Fruit fly (Drosophila melanogaster) whole organism, adult: ENCODE results near the gene Cln7.

Source experiments
- CG11617 ChIP-seq: fragments of 200-800 bp; sonication (Bioruptor generic); optimal IDR thresholded peaks from 2 replicates; lab custom pipeline; 2017; ENCODE audit warnings: mild to moderate bottlenecking, missing biosample characterization, missing genetic modification reagents, missing genetic modification characterization
- CG12768 ChIP-seq: fragments of 200-800 bp; sonication (Bioruptor generic); optimal IDR thresholded peaks from 2 replicates; lab custom pipeline; 2017; ENCODE audit warnings: missing biosample characterization, missing genetic modification characterization, mild to moderate bottlenecking, moderate library complexity, missing genetic modification reagents
- CG14711 ChIP-seq: fragments of 200-800 bp; sonication (Bioruptor generic); optimal IDR thresholded peaks from 2 replicates; lab custom pipeline; 2018; ENCODE audit warnings: missing biosample characterization, mild to moderate bottlenecking, missing genetic modification characterization, moderate library complexity
- CG33017 ChIP-seq: fragments of 200-800 bp; sonication (Bioruptor generic); optimal IDR thresholded peaks from 2 replicates; lab custom pipeline; 2018; ENCODE audit warnings: missing biosample characterization, mild to moderate bottlenecking, missing genetic modification characterization, moderate library complexity
- Clk ChIP-seq: fragments of 200-800 bp; sonication (Bioruptor generic); optimal IDR thresholded peaks from 2 replicates; lab custom pipeline; 2017; ENCODE audit warnings: missing biosample characterization, missing genetic modification characterization
- Crg-1 ChIP-seq: fragments of 200-800 bp; sonication (Bioruptor generic); optimal IDR thresholded peaks from 2 replicates; lab custom pipeline; 2016; ENCODE audit warnings: missing biosample characterization, missing genetic modification characterization
- Hr96 ChIP-seq: fragments of 200-800 bp; sonication (Bioruptor generic); optimal IDR thresholded peaks from 2 replicates; lab custom pipeline; 2016; ENCODE audit warnings: missing biosample characterization, missing genetic modification characterization
- Mnt ChIP-seq: fragments of 200-800 bp; sonication (Bioruptor generic); optimal IDR thresholded peaks from 2 replicates; lab custom pipeline; 2016; ENCODE audit warnings: missing biosample characterization, mild to moderate bottlenecking, missing genetic modification characterization
- bab1 ChIP-seq: fragments of 200-800 bp; sonication (Bioruptor generic); optimal IDR thresholded peaks from 3 replicates; lab custom pipeline; 2019; ENCODE audit warnings: missing biosample characterization, mild to moderate bottlenecking, missing genetic modification characterization, moderate library complexity
- cic ChIP-seq: fragments of 200-800 bp; sonication (Bioruptor generic); optimal IDR thresholded peaks from 2 replicates; lab custom pipeline; 2017; ENCODE audit warnings: missing biosample characterization, mild to moderate bottlenecking, missing genetic modification characterization, moderate library complexity
- cnc ChIP-seq, 2 experiments: fragments of >200 bp; optimal IDR thresholded peaks; 2 replicates each; lab custom pipeline; 2017
- kay ChIP-seq: fragments of 200-800 bp; sonication (Bioruptor generic); peaks from one replicate; lab custom pipeline; 2016; ENCODE audit warnings: missing biosample characterization, missing genetic modification characterization, borderline replicate concordance
- pad ChIP-seq: fragments of 200-800 bp; sonication (Bioruptor generic); optimal IDR thresholded peaks from 3 replicates; lab custom pipeline; 2017; ENCODE audit warnings: missing biosample characterization, missing genetic modification characterization, mild to moderate bottlenecking, moderate library complexity, missing genetic modification reagents
- tj ChIP-seq: fragments of 200-800 bp; sonication (Bioruptor generic); optimal IDR thresholded peaks from 3 replicates; lab custom pipeline; 2017; ENCODE audit warnings: missing biosample characterization, mild to moderate bottlenecking, missing genetic modification characterization, moderate library complexity

- TF ChIP-seq Clk (GFP tag; lab: Kevin White, UChicago): no peak
- no peak for TF ChIP-seq CG14711 (tag; lab: Kevin White, UChicago)
- TF ChIP-seq CG33017 (tag; lab: Kevin White, UChicago): no peak
- no peak for TF ChIP-seq CG11617 (GFP tag; lab: Kevin White, UChicago)
- TF ChIP-seq kay (GFP tag; lab: Kevin White, UChicago): no peak
- TF ChIP-seq cnc (optimal IDR thresholded peaks at IDR 0.05; lab: Kevin White, UChicago): no peak
- no peak for TF ChIP-seq Mnt (GFP tag; lab: Kevin White, UChicago)
- no peak for TF ChIP-seq pad (GFP tag; lab: Kevin White, UChicago)
- no peak for TF ChIP-seq CG12768 (GFP tag; lab: Kevin White, UChicago)
- no peak for TF ChIP-seq Crg-1 (GFP tag; lab: Kevin White, UChicago)
- TF ChIP-seq bab1 (GFP tag; lab: Kevin White, UChicago): no peak
- no peak for TF ChIP-seq tj (GFP tag; lab: Kevin White, UChicago)
- no peak for TF ChIP-seq cic (GFP tag; lab: Kevin White, UChicago)
- no peak for TF ChIP-seq Hr96
Observed at dm6 chr3L:7376151-7376550, 31.2 kb upstream of the Cln7 start.
